Worm (Caenorhabditis elegans): Measurements from ENCODE around the gene F38H4.5.

DNA sequence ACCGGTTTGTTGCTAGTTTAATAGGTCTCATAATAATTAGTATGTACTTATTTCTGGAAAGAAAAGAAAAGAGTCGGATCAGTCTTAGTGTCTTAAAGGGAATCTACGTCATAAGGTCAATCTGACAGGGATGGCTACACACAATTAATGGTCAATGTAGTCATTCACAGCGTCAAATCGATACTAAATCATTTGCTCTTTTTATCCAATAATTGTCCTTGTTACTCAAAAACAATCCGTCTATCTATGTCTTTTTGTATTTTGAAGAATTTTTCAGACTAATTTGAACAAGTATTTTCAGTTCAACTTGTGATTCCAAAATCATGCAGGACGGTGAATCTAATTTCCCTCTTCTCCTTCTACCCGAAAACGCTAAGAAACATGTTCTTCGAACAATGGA is 13.3 kb upstream of the F38H4.5 start, which contains the start of gene fbxb-3:
- TF ChIP-seq lin-39 (tag; optimal IDR thresholded peaks at IDR 0.05) (no peak), nhr-77 (tag; optimal IDR thresholded peaks at IDR 0.05) (no peak), nhr-28 (tag; optimal IDR thresholded peaks at IDR 0.05) (no peak), mdl-1 (tag; optimal IDR thresholded peaks at IDR 0.05) (no peak), lin-1 (GFP tag; IDR thresholded peaks at IDR 0.05) (no peak), snpc-4 (tag; optimal IDR thresholded peaks at IDR 0.05) (no peak), T26A8.4 (GFP tag; IDR thresholded peaks at IDR 0.05) (no peak), F10B5.3 (tag; optimal IDR thresholded peaks at IDR 0.05) (no peak), fkh-10 (GFP tag; optimal IDR thresholded peaks at IDR 0.05) (no peak), fos-1 (tag; optimal IDR thresholded peaks at IDR 0.05) (no peak)

Measured in whole organism, L4 larva.